Fruit fly (Drosophila melanogaster): ENCODE measurements around the gene CG33310.
A peak's percentile ranks its signal among the peaks of the same experiment; 100 is the strongest.

The CG33310 gene

DNA sequence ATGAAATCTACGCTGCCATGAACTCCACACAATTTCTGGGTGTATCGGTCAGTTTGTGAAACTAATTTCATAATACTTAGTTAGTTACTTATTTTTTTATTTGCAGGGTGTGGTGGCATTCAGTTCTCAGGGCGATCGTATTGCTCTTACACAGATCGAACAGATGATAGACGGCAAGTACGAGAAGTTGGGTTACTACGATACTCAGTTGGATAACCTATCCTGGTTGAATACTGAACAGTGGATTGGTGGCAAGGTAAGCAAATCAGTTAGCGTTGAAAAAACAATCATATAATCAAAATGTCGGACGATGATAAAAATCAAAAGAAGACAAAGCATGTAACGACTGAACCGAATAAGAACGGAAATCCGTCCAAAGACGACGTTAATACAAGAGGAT is at the start of gene CG33310:
Gene CG33310, plus strand, starts transcription at position 301 of the 400 bp plus-strand sequence.
- TF ChIP-seq Poxn (GFP tag; IDR thresholded peaks at IDR 0.05) = no peak
- no peak for TF ChIP-seq CG3726 (GFP tag; IDR thresholded peaks at IDR 0.05)
- TF ChIP-seq CG32532 (GFP tag; IDR thresholded peaks at IDR 0.05) = no peak
- TF ChIP-seq sisA (GFP tag; IDR thresholded peaks at IDR 0.05) = no peak
- no peak for TF ChIP-seq chif (GFP tag; optimal IDR thresholded peaks at IDR 0.05)
- no peak for TF ChIP-seq scrt (GFP tag; optimal IDR thresholded peaks at IDR 0.05)
- TF ChIP-seq Ssrp (tag; optimal IDR thresholded peaks at IDR 0.05) = no peak
- no peak for TF ChIP-seq br (optimal IDR thresholded peaks at IDR 0.05)
- TF ChIP-seq Lhr (GFP tag; optimal IDR thresholded peaks at IDR 0.05) = no peak
- no peak for TF ChIP-seq Doc2 (GFP tag; IDR thresholded peaks at IDR 0.05)
- TF ChIP-seq btn (GFP tag; optimal IDR thresholded peaks at IDR 0.05) = no peak
- TF ChIP-seq CG15696 (tag; optimal IDR thresholded peaks at IDR 0.05) = no peak
- no peak for TF ChIP-seq Kr (GFP tag; optimal IDR thresholded peaks at IDR 0.05)
- no peak for TF ChIP-seq CG15479 (GFP tag; optimal IDR thresholded peaks at IDR 0.05)
- no peak for TF ChIP-seq nau (GFP tag; optimal IDR thresholded peaks at IDR 0.05)
- no peak for TF ChIP-seq lilli (GFP tag; optimal IDR thresholded peaks at IDR 0.05)
- no peak for TF ChIP-seq shn (GFP tag; optimal IDR thresholded peaks at IDR 0.05)
- no peak for TF ChIP-seq BtbVII (GFP tag; optimal IDR thresholded peaks at IDR 0.05)

DNA sequence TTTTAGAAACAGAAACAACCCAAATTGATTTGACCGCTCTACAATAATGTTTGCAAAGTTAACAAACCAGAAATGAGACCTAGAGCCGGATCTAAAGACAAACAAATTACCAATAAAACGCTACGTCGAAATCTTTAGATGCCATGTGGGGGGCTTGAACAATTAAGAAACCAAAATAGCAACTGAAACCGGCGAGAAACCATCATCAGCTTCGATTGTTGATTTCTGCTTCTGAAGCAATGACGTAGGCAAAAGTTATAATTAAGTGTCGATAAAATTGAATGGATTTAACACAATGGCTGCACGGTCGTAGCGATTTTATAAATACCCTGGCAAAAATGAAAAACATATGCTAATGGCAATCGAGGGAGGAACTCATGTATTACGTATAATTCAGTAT is 33.8 kb upstream of the CG33310 start:
- TF ChIP-seq tna (GFP tag; IDR thresholded peaks at IDR 0.05; ENCODE audit: partially characterized antibody) = no peak
- no peak for TF ChIP-seq tap (tag; optimal IDR thresholded peaks at IDR 0.05)
- TF ChIP-seq CG1024 (GFP tag; IDR thresholded peaks at IDR 0.05) = no peak
- TF ChIP-seq pzg (GFP tag; optimal IDR thresholded peaks at IDR 0.05) = no peak
- no peak for TF ChIP-seq Myb (GFP tag; optimal IDR thresholded peaks at IDR 0.05)
- TF ChIP-seq Lhr (GFP tag; optimal IDR thresholded peaks at IDR 0.05) = no peak
- peak; percentile 29 for TF ChIP-seq CG2120 (GFP tag; optimal IDR thresholded peaks at IDR 0.05)
- no peak for TF ChIP-seq sisA (GFP tag; IDR thresholded peaks at IDR 0.05)
- no peak for TF ChIP-seq CG1233 (GFP tag; optimal IDR thresholded peaks at IDR 0.05)
- no peak for TF ChIP-seq Hr78 (GFP tag; optimal IDR thresholded peaks at IDR 0.05)
- TF ChIP-seq CG12769 (tag; optimal IDR thresholded peaks at IDR 0.05) = no peak
- TF ChIP-seq chinmo (GFP tag; IDR thresholded peaks at IDR 0.05; ENCODE audit: partially characterized antibody) = peak; percentile 78; the same call in 2 of the 4 replicates
- TF ChIP-seq CG6854 (GFP tag; optimal IDR thresholded peaks at IDR 0.05) = no peak
- TF ChIP-seq CG7928 (GFP tag; optimal IDR thresholded peaks at IDR 0.05) = no peak
- TF ChIP-seq fu2 (GFP tag; optimal IDR thresholded peaks at IDR 0.05) = no peak
- no peak for TF ChIP-seq Sry-δ (GFP tag; optimal IDR thresholded peaks at IDR 0.05)
- TF ChIP-seq Rfx (GFP tag; IDR thresholded peaks at IDR 0.05) = no peak
- no peak for TF ChIP-seq sr (GFP tag; IDR thresholded peaks at IDR 0.05)
- TF ChIP-seq CG7372 (GFP tag; IDR thresholded peaks at IDR 0.05) = no peak
- no peak for TF ChIP-seq CG13624 (GFP tag; optimal IDR thresholded peaks at IDR 0.05)
- no peak for TF ChIP-seq mld (GFP tag; IDR thresholded peaks at IDR 0.05; ENCODE audit: partially characterized antibody)
- peak; percentile 57 for TF ChIP-seq CG13894 (tag; optimal IDR thresholded peaks at IDR 0.05)
- TF ChIP-seq CG15696 (tag; optimal IDR thresholded peaks at IDR 0.05) = no peak
- peak; percentile 77 for TF ChIP-seq abd-A (tag; optimal IDR thresholded peaks at IDR 0.05)
- no peak for TF ChIP-seq en (GFP tag; optimal IDR thresholded peaks at IDR 0.05)
- TF ChIP-seq kay (GFP tag; optimal IDR thresholded peaks at IDR 0.05) = no peak
- TF ChIP-seq CG7987 (GFP tag; optimal IDR thresholded peaks at IDR 0.05) = no peak
- no peak for TF ChIP-seq danr (GFP tag; IDR thresholded peaks at IDR 0.05)
- TF ChIP-seq cwo (GFP tag; optimal IDR thresholded peaks at IDR 0.05) = no peak
- no peak for TF ChIP-seq lmd (GFP tag; IDR thresholded peaks at IDR 0.05)
- TF ChIP-seq dmrt99B (tag; optimal IDR thresholded peaks at IDR 0.05) = no peak
- TF ChIP-seq sd (tag; optimal IDR thresholded peaks at IDR 0.05) = peak; percentile 24
- no peak for TF ChIP-seq CG16779 (GFP tag; IDR thresholded peaks at IDR 0.05)
- no peak for TF ChIP-seq gce (GFP tag; IDR thresholded peaks at IDR 0.05)
- no peak for TF ChIP-seq phol (tag; optimal IDR thresholded peaks at IDR 0.05)
- no peak for TF ChIP-seq Doc2 (GFP tag; IDR thresholded peaks at IDR 0.05)
- no peak for TF ChIP-seq CG4360 (GFP tag; IDR thresholded peaks at IDR 0.05)
